Worm (Caenorhabditis elegans) whole organism, mixed stage, embryonic: ENCODE data around the gene str-14.

Source experiments
- lsy-2 ChIP-seq: fragments of 150-350 bp; optimal IDR thresholded peaks from 2 replicates; lab custom pipeline; 2014; ENCODE audit warnings: missing biosample characterization, missing genetic modification characterization
- nhr-12 ChIP-seq: fragments of 150-350 bp; optimal IDR thresholded peaks from 2 replicates; lab custom pipeline; 2014; ENCODE audit warnings: missing biosample characterization, missing genetic modification characterization
- nhr-28 ChIP-seq: fragments of 150-350 bp; optimal IDR thresholded peaks from 2 replicates; lab custom pipeline; 2014; ENCODE audit warnings: missing biosample characterization, missing genetic modification characterization
- unc-62 ChIP-seq: fragments of 150-350 bp; optimal IDR thresholded peaks from 2 replicates; lab custom pipeline; 2014; ENCODE audit warnings: missing biosample characterization, missing genetic modification reagents, missing genetic modification characterization

- TF ChIP-seq lsy-2 (tag; lab: Kevin White, UChicago) = no peak
- no peak for TF ChIP-seq nhr-28 (tag; lab: Kevin White, UChicago)
- TF ChIP-seq nhr-12 (tag; lab: Kevin White, UChicago) = no peak
- TF ChIP-seq unc-62 (GFP tag; lab: Kevin White, UChicago) = no peak
Observed at ce11 chrV:16407663-16408062, 47.3 kb downstream of the str-14 start, which contains the start of gene F26D2.3.
